Worm (Caenorhabditis elegans) whole organism, L3 larva: ENCODE measurements around the gene srsx-11.

ENCODE experiments used
- R02D3.7 ChIP-seq: fragments of 150-350 bp; optimal IDR thresholded peaks from 2 replicates; lab custom pipeline; 2014; ENCODE audit warnings: missing biosample characterization, missing genetic modification characterization
- ceh-82 ChIP-seq: fragments of 150-350 bp; optimal IDR thresholded peaks from 2 replicates; lab custom pipeline; 2014; ENCODE audit warnings: missing biosample characterization, missing genetic modification characterization
- fos-1 ChIP-seq: fragments of 150-350 bp; optimal IDR thresholded peaks from 2 replicates; lab custom pipeline; 2014; ENCODE audit warnings: missing biosample characterization, missing genetic modification characterization
- nhr-12 ChIP-seq: fragments of 150-350 bp; optimal IDR thresholded peaks from 2 replicates; lab custom pipeline; 2014; ENCODE audit warnings: missing biosample characterization, missing genetic modification characterization
- nhr-28 ChIP-seq: fragments of 150-350 bp; optimal IDR thresholded peaks from 2 replicates; lab custom pipeline; 2014; ENCODE audit warnings: missing biosample characterization, missing genetic modification characterization
- pha-4 ChIP-seq: fragments of 150-350 bp; optimal IDR thresholded peaks from 2 replicates; lab custom pipeline; 2014; ENCODE audit warnings: missing biosample characterization, missing genetic modification reagents, missing genetic modification characterization

ce11 chrV:5000406-5000805 lies 21.4 kb upstream of the srsx-11 start, which contains the start of gene ugt-7:
- TF ChIP-seq fos-1 (tag; lab: Kevin White, UChicago) (no peak), ceh-82 (tag; lab: Kevin White, UChicago) (no peak), R02D3.7 (tag; lab: Kevin White, UChicago) (no peak), nhr-12 (tag; lab: Kevin White, UChicago) (no peak), nhr-28 (no peak), pha-4 (tag; lab: Kevin White, UChicago) (no peak)
